Fruit fly (Drosophila melanogaster): ENCODE results near the gene Sap-r.

The Sap-r gene

DNA sequence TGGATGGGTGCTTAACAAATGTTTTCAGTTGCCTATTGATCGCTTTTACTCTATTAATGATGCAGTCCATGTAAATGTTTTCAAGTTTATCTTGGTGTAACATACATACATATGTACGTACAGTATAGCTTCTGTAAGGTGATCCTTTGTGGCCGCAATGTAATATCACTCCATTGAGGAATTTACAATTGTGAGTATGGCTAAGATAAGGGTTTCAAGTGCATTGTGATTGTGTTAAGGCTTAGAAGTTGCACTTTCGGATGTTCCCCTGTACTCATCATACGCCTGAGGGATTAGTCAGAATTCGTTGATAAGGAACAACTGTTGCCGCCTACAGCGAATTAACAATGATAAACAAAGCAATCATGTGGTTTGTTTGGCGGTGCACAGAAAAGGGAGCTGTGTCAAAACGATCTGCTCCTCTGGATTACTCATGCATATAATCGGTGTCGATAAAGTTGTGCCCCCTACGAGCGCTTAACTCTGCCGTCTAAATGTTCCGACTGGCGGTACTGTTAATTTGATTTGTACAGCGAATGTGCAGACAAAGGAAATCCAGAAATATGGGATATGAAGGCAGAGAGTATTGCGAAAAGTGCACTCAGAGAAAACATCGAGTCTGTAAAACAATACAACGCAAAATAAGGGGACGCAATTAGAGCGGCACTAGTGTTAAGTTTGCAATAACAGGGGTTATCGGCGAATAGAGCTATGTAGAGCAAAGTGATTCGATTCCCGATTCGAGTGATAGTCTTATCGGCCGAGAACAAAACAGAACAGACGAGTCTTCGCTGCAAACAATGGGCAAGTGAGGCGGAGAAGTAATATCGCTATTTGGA, 932 bp downstream of the Sap-r start (continued):
- TF ChIP-seq tx (GFP tag; optimal IDR thresholded peaks at IDR 0.05), result peak; percentile 38
- no peak for TF ChIP-seq toy (GFP tag; IDR thresholded peaks at IDR 0.05)
- TF ChIP-seq HLH54F (GFP tag; optimal IDR thresholded peaks at IDR 0.05), result peak; percentile 18
- TF ChIP-seq chn (GFP tag; optimal IDR thresholded peaks at IDR 0.05), result peak; percentile 27
- TF ChIP-seq H15 (GFP tag; IDR thresholded peaks at IDR 0.05), result peak; percentile 67; the same call in 2 of the 3 replicates
- peak; percentile 32 for TF ChIP-seq CG14710 (tag; optimal IDR thresholded peaks at IDR 0.05)
- no peak for TF ChIP-seq Tbp (GFP tag; optimal IDR thresholded peaks at IDR 0.05)
- TF ChIP-seq sens-2 (GFP tag; IDR thresholded peaks at IDR 0.05), result no peak
- TF ChIP-seq dysf (GFP tag; IDR thresholded peaks at IDR 0.05), result peak; percentile 78
- peak; percentile 44 for TF ChIP-seq Hr3 (GFP tag; optimal IDR thresholded peaks at IDR 0.05)
- peak; percentile 79 for TF ChIP-seq ken (GFP tag; IDR thresholded peaks at IDR 0.05)
- TF ChIP-seq CG2202 (tag; optimal IDR thresholded peaks at IDR 0.05), result peak; percentile 24
- peak; percentile 66 for TF ChIP-seq Hey (tag; optimal IDR thresholded peaks at IDR 0.05)
- TF ChIP-seq lbe (GFP tag; optimal IDR thresholded peaks at IDR 0.05), result peak; percentile 71
- peak; percentile 16 for TF ChIP-seq repo (GFP tag; optimal IDR thresholded peaks at IDR 0.05)
- peak; percentile 0 for TF ChIP-seq trem (tag; optimal IDR thresholded peaks at IDR 0.05)
- TF ChIP-seq CG43689 (GFP tag; IDR thresholded peaks at IDR 0.05), result no peak
- TF ChIP-seq Antp (GFP tag; optimal IDR thresholded peaks at IDR 0.05), result peak; percentile 62
- TF ChIP-seq Hsf (GFP tag; optimal IDR thresholded peaks at IDR 0.05), result peak; percentile 69
- peak; percentile 55 for TF ChIP-seq CG17385 (GFP tag; optimal IDR thresholded peaks at IDR 0.05)
- peak; percentile 51 for TF ChIP-seq CG8388 (GFP tag; optimal IDR thresholded peaks at IDR 0.05)
- TF ChIP-seq vvl (GFP tag; IDR thresholded peaks at IDR 0.05), result peak; percentile 78
- TF ChIP-seq ind (GFP tag; optimal IDR thresholded peaks at IDR 0.05), result peak; percentile 76
- peak; percentile 79 for TF ChIP-seq CG32532 (GFP tag; IDR thresholded peaks at IDR 0.05)
- TF ChIP-seq corto (GFP tag; optimal IDR thresholded peaks at IDR 0.05), result peak; percentile 70
- TF ChIP-seq nom (GFP tag; optimal IDR thresholded peaks at IDR 0.05), result peak; percentile 37
- no peak for TF ChIP-seq B-H2 (GFP tag; optimal IDR thresholded peaks at IDR 0.05)
- peak; percentile 79 for TF ChIP-seq row (GFP tag; IDR thresholded peaks at IDR 0.05)
- peak; percentile 59 for TF ChIP-seq E2f1 (GFP tag; IDR thresholded peaks at IDR 0.05)
- TF ChIP-seq run (tag; optimal IDR thresholded peaks at IDR 0.05), result no peak
- peak; percentile 11 to 74 for TF ChIP-seq bsh (GFP tag; optimal IDR thresholded peaks at IDR 0.05)
- peak; percentile 92 for TF ChIP-seq Ptx1 (GFP tag; IDR thresholded peaks at IDR 0.05)
- 0 out of 2 replicates have a peak, but pooled peaks have one; percentile 12 for TF ChIP-seq GATAe (GFP tag; conservative IDR thresholded peaks at IDR 0.05)
- peak; percentile 30 for TF ChIP-seq D19A (tag; optimal IDR thresholded peaks at IDR 0.05)
- TF ChIP-seq CG2116 (GFP tag; optimal IDR thresholded peaks at IDR 0.05), result no peak
- TF ChIP-seq btn (GFP tag; optimal IDR thresholded peaks at IDR 0.05), result no peak
- peak; percentile 49 for TF ChIP-seq ATbp (GFP tag; optimal IDR thresholded peaks at IDR 0.05)
- TF ChIP-seq CG1603 (tag; optimal IDR thresholded peaks at IDR 0.05), result no peak
- TF ChIP-seq kah (GFP tag; optimal IDR thresholded peaks at IDR 0.05), result peak; percentile 11
- TF ChIP-seq CG34376 (GFP tag; optimal IDR thresholded peaks at IDR 0.05), result no peak
- peak; percentile 28 for TF ChIP-seq Usf (GFP tag; optimal IDR thresholded peaks at IDR 0.05)
- peak; percentile 28 for TF ChIP-seq CG18619 (GFP tag; optimal IDR thresholded peaks at IDR 0.05)
- TF ChIP-seq CG13296 (GFP tag; optimal IDR thresholded peaks at IDR 0.05), result peak; percentile 34
- peak; percentile 31 for TF ChIP-seq CG17829 (tag; optimal IDR thresholded peaks at IDR 0.05)
- TF ChIP-seq Eip74EF (GFP tag; optimal IDR thresholded peaks at IDR 0.05), result no peak
- TF ChIP-seq CG10209 (GFP tag; optimal IDR thresholded peaks at IDR 0.05), result peak; percentile 60
- no peak for TF ChIP-seq slou (GFP tag; optimal IDR thresholded peaks at IDR 0.05)
- TF ChIP-seq CG9609 (GFP tag; optimal IDR thresholded peaks at IDR 0.05), result peak; percentile 33
- no peak for TF ChIP-seq pzg (GFP tag; optimal IDR thresholded peaks at IDR 0.05)
